Worm (Caenorhabditis elegans) whole organism, early embryonic: ENCODE measurements around the gene F52B11.5.
A peak's percentile ranks its signal among the peaks of the same experiment; 100 is the strongest.

ENCODE experiments used
- B0310.2 ChIP-seq: sonication (generic microtip); optimal IDR thresholded peaks from 2 replicates; lab custom pipeline; 2016; ENCODE audit warnings: mild to moderate bottlenecking, missing genetic modification characterization, missing compliant biosample characterization
- ama-1 ChIP-seq: fragments of 150-350 bp; optimal IDR thresholded peaks from 2 replicates; lab custom pipeline; 2014
- ets-7 ChIP-seq: sonication (generic microtip); optimal IDR thresholded peaks from 2 replicates; lab custom pipeline; 2016; ENCODE audit warnings: missing genotype, missing genetic modification characterization, missing compliant biosample characterization
- hmbx-1 ChIP-seq: sonication (generic microtip); optimal IDR thresholded peaks from 2 replicates; lab custom pipeline; 2016; ENCODE audit warnings: mild to moderate bottlenecking, missing genetic modification characterization, missing compliant biosample characterization
- hnd-1 ChIP-seq: sonication (generic microtip); optimal IDR thresholded peaks from 2 replicates; lab custom pipeline; 2016; ENCODE audit warnings: missing genetic modification characterization, missing compliant biosample characterization
- pes-1 ChIP-seq: fragments of 200-800 bp; sonication (Bioruptor generic); IDR thresholded peaks from 2 replicates; pipeline ENCODE4 v1.3.6; 2022; ENCODE audit warnings: missing genetic modification reagents, missing genetic modification characterization, missing compliant biosample characterization
- tbx-11 ChIP-seq: fragments of 200-800 bp; sonication (Bioruptor generic); IDR thresholded peaks from 2 replicates; pipeline ENCODE4 v1.3.6; 2022; ENCODE audit warnings: missing genetic modification characterization, missing compliant biosample characterization
- tra-4 ChIP-seq: sonication (generic microtip); optimal IDR thresholded peaks from 2 replicates; lab custom pipeline; 2017; ENCODE audit warnings: missing genetic modification characterization, missing compliant biosample characterization

DNA sequence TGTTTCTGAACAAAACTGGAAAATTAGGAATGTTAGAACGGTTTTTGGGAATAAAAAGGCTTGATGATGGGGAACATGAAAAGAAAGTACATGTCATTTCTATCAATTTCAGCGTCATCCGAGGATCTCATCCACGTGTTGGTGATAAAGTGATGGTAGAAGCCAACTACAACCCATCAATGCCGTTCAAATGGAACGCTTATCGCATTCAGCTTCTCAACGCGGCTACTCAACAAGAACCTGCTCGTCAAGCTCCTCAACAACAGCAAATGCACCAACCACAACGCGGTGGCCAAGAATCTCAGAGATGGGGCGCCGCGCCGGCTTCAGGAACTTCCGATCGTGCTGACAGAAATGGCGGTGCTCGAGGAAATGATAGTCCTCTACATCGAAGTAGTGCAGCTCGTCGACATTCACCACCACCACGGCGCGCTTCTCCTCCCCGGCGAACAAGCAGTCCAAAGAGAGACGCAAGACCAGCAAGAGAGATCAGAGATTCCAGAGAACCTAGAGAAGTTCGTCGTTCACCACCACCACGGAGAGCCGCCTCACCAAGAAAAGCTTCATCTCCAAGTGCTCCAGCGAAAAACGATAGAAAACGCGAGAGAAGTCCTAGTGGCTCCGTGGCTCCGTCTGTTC is 30.9 kb downstream of the F52B11.5 start:
- TF ChIP-seq ets-7, result no peak
- TF ChIP-seq B0310.2 (tag; lab: Kevin White, UChicago), result no peak
- TF ChIP-seq tbx-11, result 0 out of 2 replicates have a peak, but pooled peaks have one; percentile 57
- TF ChIP-seq pes-1, result no peak
- no peak for TF ChIP-seq ama-1
- no peak for TF ChIP-seq tra-4 (tag; lab: Kevin White, UChicago)
- TF ChIP-seq hnd-1 (tag; lab: Kevin White, UChicago), result no peak
- TF ChIP-seq hmbx-1, result no peak
